Fruit fly (Drosophila melanogaster): Measurements from ENCODE around the gene Creld.

Creld gene

DNA sequence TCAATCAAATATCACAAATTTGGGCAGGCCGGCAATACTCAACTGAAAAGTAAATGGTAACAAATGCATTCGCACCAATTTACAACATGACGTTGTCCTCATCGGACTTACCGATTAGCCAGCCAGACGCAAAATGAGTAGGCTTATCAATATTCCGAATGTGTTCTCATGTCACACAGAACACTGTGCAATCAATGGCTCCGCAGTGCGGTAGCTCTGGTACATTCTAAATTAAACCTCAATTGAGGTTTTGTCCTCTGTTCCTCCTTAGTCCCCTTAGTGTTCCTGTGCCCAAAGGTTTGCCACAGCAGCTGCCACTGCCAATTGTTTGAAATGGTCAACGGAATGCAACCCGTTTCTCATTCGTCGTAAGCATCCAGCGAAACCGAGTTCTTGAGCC, 23.4 kb upstream of the Creld start:
- TF ChIP-seq CG17801 (GFP tag; optimal IDR thresholded peaks at IDR 0.05; ENCODE audit: partially characterized antibody): no peak

DNA sequence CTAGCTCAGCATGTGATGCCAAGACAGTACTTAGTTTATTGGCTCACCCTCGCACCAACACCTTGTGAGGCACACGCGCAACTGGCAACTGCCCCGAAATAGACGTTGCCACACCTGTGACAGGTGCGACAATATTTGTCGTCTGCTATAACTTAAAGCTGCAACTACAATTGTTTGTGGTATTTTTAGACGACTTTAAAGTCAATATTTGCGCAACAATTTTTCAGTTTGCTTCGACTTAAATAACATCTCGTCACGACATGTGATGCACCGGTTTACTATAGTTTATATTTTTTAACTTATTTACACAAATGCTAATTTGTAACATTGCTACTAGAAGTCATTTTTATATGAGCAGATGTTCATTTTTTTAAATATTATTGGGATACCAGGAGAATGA, 21.0 kb upstream of the Creld start:
- no peak for TF ChIP-seq CG17801 (GFP tag; optimal IDR thresholded peaks at IDR 0.05; ENCODE audit: partially characterized antibody)

dm6 chr2L:82080-82479, 20.1 kb upstream of the Creld start:
- no peak for TF ChIP-seq CG17801 (GFP tag; optimal IDR thresholded peaks at IDR 0.05; ENCODE audit: partially characterized antibody)

- no peak for TF ChIP-seq CG17801 (GFP tag; optimal IDR thresholded peaks at IDR 0.05; ENCODE audit: partially characterized antibody)
These were observed 17.1 kb upstream of the Creld start for dm6 chr2L:85099-85498.

DNA sequence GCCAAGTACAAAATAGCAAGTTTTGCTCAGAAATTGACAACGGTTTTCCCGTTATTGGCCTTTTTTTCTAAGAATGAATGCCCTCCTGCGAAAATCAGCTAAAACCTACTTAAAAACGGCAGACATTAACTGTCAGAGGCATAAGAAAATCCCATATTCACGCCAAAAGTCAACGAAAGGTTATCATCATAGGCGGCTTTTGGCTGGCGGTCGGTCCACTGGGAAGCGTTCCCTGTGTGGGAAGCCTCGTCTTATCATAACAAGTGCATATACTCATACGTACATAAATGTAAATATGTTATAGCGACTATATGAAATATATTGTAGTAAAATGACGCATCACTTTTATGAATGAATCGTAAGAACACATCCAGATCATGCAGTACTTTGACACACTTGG, 16.5 kb upstream of the Creld start:
- TF ChIP-seq CG17801 (GFP tag; optimal IDR thresholded peaks at IDR 0.05; ENCODE audit: partially characterized antibody): no peak

DNA sequence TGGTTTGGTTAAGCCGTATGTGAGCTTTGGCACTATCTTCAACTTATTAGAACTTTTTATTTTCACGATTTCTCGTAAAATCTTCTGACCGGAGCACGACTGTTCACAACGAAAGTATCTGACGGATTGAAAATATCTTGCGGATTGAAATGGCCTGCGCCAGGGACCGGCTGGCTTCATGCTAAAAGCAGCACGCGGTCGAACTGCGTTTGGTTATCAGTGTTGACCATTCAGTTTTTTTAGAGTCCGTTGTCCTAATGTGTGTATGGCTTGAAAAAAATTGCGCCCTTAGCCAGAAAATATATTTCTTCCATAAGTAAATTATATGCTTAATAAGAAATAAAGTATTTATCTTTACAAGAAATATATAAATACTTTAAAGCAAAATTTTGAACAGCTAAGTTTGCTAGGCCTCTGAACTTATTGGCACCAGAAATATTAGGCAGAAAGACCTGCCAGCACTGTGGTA, 14.9 kb upstream of the Creld start, which contains the start of gene net:
TSS of gene net (minus strand) at position 133 of the 469 bp plus-strand sequence.
- TF ChIP-seq CG17801 (GFP tag; optimal IDR thresholded peaks at IDR 0.05; ENCODE audit: partially characterized antibody): peak; percentile 50

DNA sequence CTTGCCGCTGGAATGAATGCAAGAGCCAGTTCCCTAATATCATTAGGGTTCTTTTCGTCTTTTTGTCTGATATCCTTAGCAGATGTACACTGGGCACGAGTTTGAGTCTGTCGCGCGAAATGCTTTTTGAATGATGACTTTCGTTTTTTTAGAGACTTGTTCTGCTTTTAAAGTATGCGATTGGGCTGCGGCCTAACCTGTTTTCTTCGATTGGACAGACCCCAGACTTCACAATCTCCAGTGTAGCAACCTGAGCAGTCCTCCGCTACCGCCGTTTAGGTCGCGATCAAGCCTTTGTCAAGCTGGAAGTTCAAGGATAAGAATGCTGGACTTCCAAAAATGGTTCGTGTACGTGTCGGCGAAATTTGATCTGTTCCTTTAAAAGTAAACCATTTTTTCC, 13.7 kb upstream of the Creld start:
- no peak for TF ChIP-seq CG17801 (GFP tag; optimal IDR thresholded peaks at IDR 0.05; ENCODE audit: partially characterized antibody)

DNA sequence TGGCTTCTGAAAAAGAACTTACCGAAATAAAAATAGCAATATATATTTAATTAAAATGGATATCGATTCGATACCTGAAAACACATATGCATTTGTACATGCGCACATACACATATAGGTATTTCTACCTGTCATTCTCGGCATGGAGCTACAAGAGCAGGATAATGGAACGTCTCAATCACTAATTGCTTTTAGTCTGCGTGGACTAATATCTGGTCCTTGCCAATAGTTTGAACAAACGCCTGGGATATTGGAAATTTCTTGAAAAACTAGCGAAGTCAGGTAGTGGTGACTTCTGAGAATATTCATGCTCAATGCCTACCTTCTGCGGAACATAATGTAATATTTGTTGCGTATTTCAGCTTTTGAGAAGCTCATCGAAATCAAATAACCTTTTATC, 13.0 kb upstream of the Creld start:
- TF ChIP-seq CG17801 (GFP tag; optimal IDR thresholded peaks at IDR 0.05; ENCODE audit: partially characterized antibody): no peak

DNA sequence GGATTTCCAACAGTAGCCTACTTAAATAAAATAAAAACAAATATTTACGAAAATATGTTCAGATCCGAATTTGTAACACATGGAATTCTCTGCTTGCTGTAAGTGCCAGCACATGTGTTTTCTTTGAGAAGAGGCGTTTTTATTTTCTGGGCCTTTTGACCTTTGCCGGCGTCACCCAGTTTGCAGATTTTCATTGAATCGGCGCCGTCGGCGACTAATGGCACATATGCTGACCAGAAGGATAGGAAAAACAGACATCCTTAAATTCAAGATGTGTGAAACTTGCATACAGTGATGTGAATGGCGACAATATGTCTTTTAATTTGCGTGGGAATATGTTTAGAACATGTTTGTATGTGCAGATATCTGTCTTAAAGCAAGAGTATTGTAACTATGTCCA, 12.1 kb upstream of the Creld start:
- no peak for TF ChIP-seq CG17801 (GFP tag; optimal IDR thresholded peaks at IDR 0.05; ENCODE audit: partially characterized antibody)

dm6 chr2L:91333-91732, 10.8 kb upstream of the Creld start:
- TF ChIP-seq CG17801 (GFP tag; optimal IDR thresholded peaks at IDR 0.05; ENCODE audit: partially characterized antibody): no peak

DNA sequence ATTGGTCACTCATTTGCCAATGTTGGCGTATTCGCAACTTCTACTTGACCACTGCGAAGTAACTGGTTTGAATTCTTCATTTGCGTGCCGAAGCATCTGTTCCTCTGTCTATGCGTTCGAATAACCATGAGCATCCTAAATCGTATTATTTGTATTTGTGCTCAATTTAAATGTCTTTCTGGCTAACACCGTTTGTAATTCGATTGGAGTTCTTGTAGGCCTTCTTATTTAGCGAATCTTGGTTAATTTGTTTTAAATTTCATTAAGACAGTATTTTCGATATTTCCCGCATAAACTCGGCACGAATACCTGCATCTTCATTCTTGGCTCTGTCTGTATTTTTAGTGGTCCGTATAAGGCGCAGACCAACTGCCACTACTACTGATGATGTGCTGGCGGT, 10.3 kb upstream of the Creld start:
- TF ChIP-seq CG17801 (GFP tag; optimal IDR thresholded peaks at IDR 0.05; ENCODE audit: partially characterized antibody): no peak

DNA sequence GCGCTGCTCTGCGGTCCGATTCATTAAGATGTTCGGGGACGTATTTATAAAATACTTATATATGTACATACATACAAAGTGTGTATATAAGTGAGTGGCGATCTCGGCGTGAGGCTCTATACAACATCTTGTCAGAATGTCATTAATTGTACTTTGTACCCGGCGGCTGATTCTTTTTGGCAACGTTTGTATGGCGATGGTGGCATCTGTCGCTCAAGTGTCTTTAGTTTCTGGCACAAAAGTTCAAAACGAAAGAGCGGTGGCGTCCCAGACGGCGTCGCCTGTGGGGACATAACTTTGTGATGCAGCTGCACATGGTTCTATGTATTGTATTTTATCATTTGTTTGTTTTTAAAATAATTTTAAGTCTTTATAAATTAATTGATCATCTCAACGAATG, 9.2 kb upstream of the Creld start:
- TF ChIP-seq CG17801 (GFP tag; optimal IDR thresholded peaks at IDR 0.05; ENCODE audit: partially characterized antibody): no peak

dm6 chr2L:94096-94495, 8.1 kb upstream of the Creld start:
- TF ChIP-seq CG17801 (GFP tag; optimal IDR thresholded peaks at IDR 0.05; ENCODE audit: partially characterized antibody): no peak

DNA sequence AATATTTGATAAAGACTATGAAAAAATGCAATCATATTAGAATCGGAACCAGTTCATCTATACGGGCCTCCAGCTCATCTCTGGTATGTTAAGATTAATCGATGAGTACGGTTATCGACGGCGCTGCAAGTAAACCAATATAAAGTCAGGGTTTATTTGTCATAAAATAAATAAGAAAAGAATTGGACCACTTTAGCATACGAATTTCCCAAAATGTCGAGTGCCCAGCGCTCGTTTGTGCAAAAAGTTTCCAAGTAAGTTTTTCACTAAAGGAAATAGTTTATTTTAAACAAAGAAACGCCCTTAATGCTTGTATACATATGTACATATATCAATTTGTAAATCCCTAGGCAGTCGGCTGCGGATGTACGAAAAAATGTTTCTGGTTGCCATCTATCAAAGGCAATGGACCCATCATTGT, 7.5 kb upstream of the Creld start, which contains the start of gene Zir:
TSS of gene Zir (plus strand) at position 101 of the 421 bp plus-strand sequence.
- TF ChIP-seq CG17801 (GFP tag; optimal IDR thresholded peaks at IDR 0.05; ENCODE audit: partially characterized antibody): no peak

dm6 chr2L:106540-106939, 4.4 kb downstream of the Creld start, which contains the start of the genes Nhe1 and Sam-S:
Gene Nhe1 (minus strand): TSS chr2L:106732.
Gene Sam-S (plus strand): TSS chr2L:106903.
- no peak for TF ChIP-seq CG17801 (GFP tag; optimal IDR thresholded peaks at IDR 0.05; ENCODE audit: partially characterized antibody)

dm6 chr2L:107032-107431, 4.9 kb downstream of the Creld start:
- TF ChIP-seq CG17801 (GFP tag; optimal IDR thresholded peaks at IDR 0.05; ENCODE audit: partially characterized antibody): no peak
